Fruit fly (Drosophila melanogaster) whole organism, embryonic: ENCODE measurements around the gene CG16959.
A peak's percentile ranks its signal among the peaks of the same experiment; 100 is the strongest.

Experiments
- CG11504 ChIP-seq: fragments of 200-800 bp; sonication (Bioruptor generic); optimal IDR thresholded peaks from 3 replicates; lab custom pipeline; 2019; ENCODE audit warnings: missing biosample characterization, mild to moderate bottlenecking, missing genetic modification characterization, moderate library complexity
- CG12219 ChIP-seq: fragments of 200-800 bp; sonication (Bioruptor generic); optimal IDR thresholded peaks from 3 replicates; lab custom pipeline; 2018; ENCODE audit warnings: missing biosample characterization, mild to moderate bottlenecking, missing genetic modification characterization
- CG13624 ChIP-seq: fragments of 200-800 bp; sonication (Bioruptor generic); optimal IDR thresholded peaks from 2 replicates; lab custom pipeline; 2016; ENCODE audit warnings: missing biosample characterization, missing genetic modification characterization
- CG14860 ChIP-seq: fragments of 200-800 bp; sonication (Bioruptor generic); IDR thresholded peaks from 3 replicates; pipeline ENCODE4 v1.3.6; 2022; ENCODE audit warnings: missing biosample characterization, missing genetic modification characterization; ENCODE audit not compliant: partially characterized antibody
- CG15073 ChIP-seq: fragments of 200-800 bp; sonication (Bioruptor generic); optimal IDR thresholded peaks from 2 replicates; lab custom pipeline; 2016; ENCODE audit warnings: missing biosample characterization, missing genetic modification characterization
- CG2199 ChIP-seq: fragments of 200-800 bp; sonication (Bioruptor generic); IDR thresholded peaks from 3 replicates; pipeline ENCODE4 v1.3.6; 2022; ENCODE audit warnings: missing biosample characterization, missing genetic modification characterization
- CG2678 ChIP-seq: fragments of 200-800 bp; sonication (Bioruptor generic); optimal IDR thresholded peaks from 3 replicates; lab custom pipeline; 2019; ENCODE audit warnings: missing biosample characterization, mild to moderate bottlenecking, missing genetic modification characterization, moderate library complexity
- CG2712 ChIP-seq: fragments of 200-800 bp; optimal IDR thresholded peaks from 3 replicates; lab custom pipeline; 2019; ENCODE audit warnings: missing biosample characterization, mild to moderate bottlenecking, missing genetic modification characterization, moderate library complexity
- CG3281 ChIP-seq: fragments of 200-800 bp; sonication (Bioruptor generic); optimal IDR thresholded peaks from 3 replicates; lab custom pipeline; 2017; ENCODE audit warnings: missing biosample characterization, mild to moderate bottlenecking, missing genetic modification characterization
- CG33557 ChIP-seq: fragments of 200-800 bp; sonication (Bioruptor generic); optimal IDR thresholded peaks from 2 replicates; lab custom pipeline; 2019; ENCODE audit warnings: missing biosample characterization, mild to moderate bottlenecking, missing genetic modification characterization, moderate library complexity
- CG3407 ChIP-seq: fragments of 200-800 bp; sonication (Bioruptor generic); optimal IDR thresholded peaks from 2 replicates; lab custom pipeline; 2018; ENCODE audit warnings: missing biosample characterization, mild to moderate bottlenecking, missing genetic modification characterization
- CG34224 ChIP-seq: fragments of 200-800 bp; sonication (Bioruptor generic); IDR thresholded peaks from 3 replicates; pipeline ENCODE4 v1.3.6; 2022; ENCODE audit warnings: missing biosample characterization, missing genetic modification characterization; ENCODE audit not compliant: partially characterized antibody
- CG4360 ChIP-seq: fragments of 200-800 bp; sonication (Bioruptor generic); IDR thresholded peaks from 2 replicates; pipeline ENCODE4 v1.3.6; 2022; ENCODE audit warnings: missing biosample characterization, missing genetic modification characterization
- CG6854 ChIP-seq: fragments of 200-800 bp; sonication (Bioruptor generic); optimal IDR thresholded peaks from 3 replicates; lab custom pipeline; 2017; ENCODE audit warnings: missing biosample characterization, mild to moderate bottlenecking, missing genetic modification characterization
- CG7372 ChIP-seq: fragments of 200-800 bp; sonication (Bioruptor generic); IDR thresholded peaks from 2 replicates; pipeline ENCODE4 v1.3.6; 2022; ENCODE audit warnings: missing biosample characterization, missing genetic modification characterization
- CG7786 ChIP-seq: fragments of 200-800 bp; sonication (Bioruptor generic); optimal IDR thresholded peaks from 2 replicates; lab custom pipeline; 2016; ENCODE audit warnings: missing biosample characterization, missing genetic modification characterization
- D19A ChIP-seq: fragments of 200-800 bp; optimal IDR thresholded peaks from 3 replicates; lab custom pipeline; 2019; ENCODE audit warnings: missing biosample characterization, mild to moderate bottlenecking, missing genetic modification characterization, moderate library complexity
- Dll ChIP-seq: fragments of 200-800 bp; sonication (Bioruptor generic); IDR thresholded peaks from 4 replicates; pipeline ENCODE4 v1.3.6; 2022; ENCODE audit warnings: missing biosample characterization, missing genetic modification characterization; ENCODE audit not compliant: partially characterized antibody
- Drgx ChIP-seq: fragments of 200-800 bp; sonication (Bioruptor generic); IDR thresholded peaks from 2 replicates; pipeline ENCODE4 v1.3.6; 2022; ENCODE audit warnings: missing biosample characterization, missing genetic modification characterization
- E2f1 ChIP-seq: fragments of 200-800 bp; sonication (Bioruptor generic); IDR thresholded peaks from 2 replicates; pipeline ENCODE4 v1.3.6; 2022; ENCODE audit warnings: missing biosample characterization, missing genetic modification characterization
- Fer3 ChIP-seq: fragments of 200-800 bp; sonication (Bioruptor generic); optimal IDR thresholded peaks from 2 replicates; lab custom pipeline; 2018; ENCODE audit warnings: missing biosample characterization, mild to moderate bottlenecking, missing genetic modification characterization, moderate library complexity
- HmgZ ChIP-seq: fragments of 200-800 bp; sonication (Bioruptor generic); optimal IDR thresholded peaks from 2 replicates; lab custom pipeline; 2018; ENCODE audit warnings: missing biosample characterization, mild to moderate bottlenecking, missing genetic modification characterization
- Med ChIP-seq: fragments of 200-800 bp; sonication (Bioruptor generic); peaks from one replicate; lab custom pipeline; 2016; ENCODE audit warnings: missing biosample characterization, missing genetic modification characterization, mild to moderate bottlenecking, inconsistent platforms, moderate library complexity
- Pdp1 ChIP-seq, 2 experiments: fragments of 200-800 bp; sonication (Bioruptor generic); optimal IDR thresholded peaks; 3 replicates each; lab custom pipeline; 2016; ENCODE audit warnings: missing biosample characterization in 2 of 2, missing genetic modification characterization in 2 of 2, mild to moderate bottlenecking in 1 of 2, moderate library complexity in 1 of 2
- Trl ChIP-seq, 3 experiments: fragments of >200 bp in 2 of 3; fragments of 200-800 bp in 1 of 3; sonication (Bioruptor generic) in 1 of 3; optimal IDR thresholded peaks; 2 replicates in 1 of 3; 3 replicates in 2 of 3; lab custom pipeline; 2016 to 2017; ENCODE audit warnings: missing biosample characterization in 1 of 3, missing genetic modification characterization in 1 of 3
- amos ChIP-seq: fragments of 200-800 bp; sonication (Bioruptor generic); IDR thresholded peaks from 2 replicates; pipeline ENCODE4 v1.3.6; 2022; ENCODE audit warnings: missing biosample characterization, missing genetic modification characterization; ENCODE audit not compliant: partially characterized antibody
- ara ChIP-seq: fragments of 200-800 bp; sonication (Bioruptor generic); IDR thresholded peaks from 2 replicates; pipeline ENCODE4 v1.3.6; 2022; ENCODE audit warnings: missing biosample characterization, missing genetic modification characterization
- bcd ChIP-seq: fragments of 200-800 bp; sonication (Bioruptor generic); optimal IDR thresholded peaks from 2 replicates; lab custom pipeline; 2017; ENCODE audit warnings: missing biosample characterization, mild to moderate bottlenecking, missing genetic modification characterization
- chinmo ChIP-seq: fragments of 200-800 bp; sonication (Bioruptor generic); IDR thresholded peaks from 4 replicates; pipeline ENCODE4 v1.3.6; 2022; ENCODE audit warnings: missing biosample characterization, missing genetic modification characterization; ENCODE audit not compliant: partially characterized antibody
- croc ChIP-seq: fragments of 200-800 bp; sonication (Bioruptor generic); conservative IDR thresholded peaks from 3 replicates; pipeline ENCODE4 v1.3.6; 2022; ENCODE audit warnings: missing biosample characterization, missing genetic modification characterization
- cwo ChIP-seq: fragments of 200-800 bp; sonication (Bioruptor generic); optimal IDR thresholded peaks from 3 replicates; lab custom pipeline; 2017; ENCODE audit warnings: missing biosample characterization, missing genetic modification characterization, mild to moderate bottlenecking, moderate library complexity, missing genetic modification reagents
- gce ChIP-seq: fragments of 200-800 bp; sonication (Bioruptor generic); IDR thresholded peaks from 3 replicates; pipeline ENCODE4 v1.3.6; 2022; ENCODE audit warnings: missing biosample characterization, missing genetic modification characterization
- grau ChIP-seq: fragments of 200-800 bp; optimal IDR thresholded peaks from 3 replicates; lab custom pipeline; 2019; ENCODE audit warnings: missing biosample characterization, mild to moderate bottlenecking, missing genetic modification characterization, moderate library complexity
- lab ChIP-seq: fragments of 200-800 bp; sonication (Bioruptor generic); optimal IDR thresholded peaks from 3 replicates; lab custom pipeline; 2017; ENCODE audit warnings: missing biosample characterization, missing genetic modification characterization, mild to moderate bottlenecking, moderate library complexity, missing genetic modification reagents
- lilli ChIP-seq: fragments of 200-800 bp; sonication (Bioruptor generic); optimal IDR thresholded peaks from 3 replicates; lab custom pipeline; 2016; ENCODE audit warnings: missing biosample characterization, missing genetic modification characterization
- lola ChIP-seq, 3 experiments: fragments of >200 bp in 2 of 3; fragments of 200-800 bp in 1 of 3; sonication (Bioruptor generic) in 1 of 3; optimal IDR thresholded peaks; 2 replicates each; lab custom pipeline; 2017 to 2019; ENCODE audit warnings: missing biosample characterization in 3 of 3, missing genetic modification characterization in 3 of 3, mild to moderate bottlenecking in 1 of 3, moderate library complexity in 1 of 3
- nerfin-1 ChIP-seq: fragments of 200-800 bp; sonication (Bioruptor generic); optimal IDR thresholded peaks from 3 replicates; lab custom pipeline; 2019; ENCODE audit warnings: missing biosample characterization, mild to moderate bottlenecking, missing genetic modification characterization, moderate library complexity
- pan ChIP-seq, 4 experiments: fragments of >200 bp in 3 of 4; fragments of 200-800 bp in 1 of 4; sonication (Bioruptor generic) in 1 of 4; optimal IDR thresholded peaks in 3 of 4; IDR thresholded peaks in 1 of 4; 2 replicates each; pipeline versions ENCODE4 v1.3.6 to Lab custom; 2017 to 2022; ENCODE audit warnings: missing biosample characterization in 2 of 4, missing genetic modification characterization in 2 of 4, mixed read lengths in 1 of 4
- phol ChIP-seq: fragments of 200-800 bp; sonication (Bioruptor generic); optimal IDR thresholded peaks from 3 replicates; lab custom pipeline; 2018; ENCODE audit warnings: missing biosample characterization, mild to moderate bottlenecking, missing genetic modification characterization, moderate library complexity
- row ChIP-seq: fragments of 200-800 bp; sonication (Bioruptor generic); IDR thresholded peaks from 3 replicates; pipeline ENCODE4 v1.3.6; 2022; ENCODE audit warnings: missing biosample characterization, missing genetic modification characterization
- sqz ChIP-seq: fragments of 200-800 bp; sonication (Bioruptor generic); optimal IDR thresholded peaks from 3 replicates; lab custom pipeline; 2018; ENCODE audit warnings: missing biosample characterization, mild to moderate bottlenecking, missing genetic modification characterization
- sug ChIP-seq: fragments of 200-800 bp; optimal IDR thresholded peaks from 2 replicates; lab custom pipeline; 2019; ENCODE audit warnings: missing biosample characterization, mild to moderate bottlenecking, missing genetic modification characterization, moderate library complexity
- toy ChIP-seq: fragments of 200-800 bp; sonication (Bioruptor generic); IDR thresholded peaks from 2 replicates; pipeline ENCODE4 v1.3.6; 2022; ENCODE audit warnings: missing biosample characterization, missing genetic modification characterization

Gene CG16959

dm6 chr3L:15093929-15094588 lies 31.1 kb downstream of the CG16959 start (continued):
- TF ChIP-seq row (GFP tag; lab: Robert Waterston, UW) (peak; percentile 45; the same call in 1 of the 3 replicates), cwo (GFP tag; lab: Kevin White, UChicago) (peak; percentile 3), CG12219 (GFP tag; lab: Kevin White, UChicago) (no peak), bcd (GFP tag; lab: Kevin White, UChicago) (no peak), D19A (peak; percentile 23), CG7372 (GFP tag; lab: Robert Waterston, UW) (no peak), chinmo (GFP tag; lab: Robert Waterston, UW) (0 out of 4 replicates have a peak, but pooled peaks have one; percentile 52), E2f1 (GFP tag; lab: Robert Waterston, UW) (no peak), sqz (GFP tag; lab: Kevin White, UChicago) (peak; percentile 56), CG3281 (GFP tag; lab: Kevin White, UChicago) (peak; percentile 2), Drgx (GFP tag; lab: Robert Waterston, UW) (peak; percentile 48), CG34224 (GFP tag; lab: Robert Waterston, UW) (no peak), phol (tag; lab: Kevin White, UChicago) (peak; percentile 5), sug (tag; lab: Kevin White, UChicago) (peak; percentile 6), CG2199 (GFP tag; lab: Robert Waterston, UW) (0 out of 3 replicates have a peak, but pooled peaks have one; percentile 63), CG11504 (tag; lab: Kevin White, UChicago) (peak; percentile 23), Med (GFP tag; lab: Kevin White, UChicago) (peak; percentile 84), amos (peak; percentile 8; the same call in 1 of the 2 replicates), CG13624 (GFP tag; lab: Kevin White, UChicago) (peak; percentile 9), grau (tag; lab: Kevin White, UChicago) (peak; percentile 93), lab (no peak), CG7786 (no peak), Dll (GFP tag; lab: Robert Waterston, UW) (peak; percentile 61; the same call in 2 of the 4 replicates), Pdp1 (GFP tag; optimal IDR thresholded peaks at IDR 0.05; lab: Kevin White, UChicago) (peak in 1 of 2 experiments; percentile 31), CG2712 (tag; lab: Kevin White, UChicago) (peak; percentile 19), HmgZ (tag; lab: Kevin White, UChicago) (peak; percentile 6), Trl (optimal IDR thresholded peaks at IDR 0.05; lab: Kevin White, UChicago) (peak; percentile 64 to 71), Trl (GFP tag; optimal IDR thresholded peaks at IDR 0.05; lab: Kevin White, UChicago) (no peak), Fer3 (peak; percentile 5), CG2678 (no peak), CG4360 (GFP tag; lab: Robert Waterston, UW) (peak; percentile 80), nerfin-1 (peak; percentile 18), CG3407 (GFP tag; lab: Kevin White, UChicago) (no peak), CG33557 (GFP tag; lab: Kevin White, UChicago) (no peak), lilli (GFP tag; lab: Kevin White, UChicago) (peak; percentile 21), toy (GFP tag; lab: Robert Waterston, UW) (no peak), pan (optimal IDR thresholded peaks at IDR 0.05; lab: Kevin White, UChicago) (no peak), pan (GFP tag; optimal IDR thresholded peaks at IDR 0.05 in 1 of 2, IDR thresholded peaks at IDR 0.05 in 1 of 2) (peak in 1 of 2 experiments; percentile 16), CG15073 (GFP tag; lab: Kevin White, UChicago) (no peak), gce (GFP tag; lab: Robert Waterston, UW) (no peak), lola (GFP tag; optimal IDR thresholded peaks at IDR 0.05; lab: Kevin White, UChicago) (no peak), CG6854 (GFP tag; lab: Kevin White, UChicago) (peak; percentile 15), CG14860 (GFP tag; lab: Robert Waterston, UW) (no peak), ara (no peak), croc (no peak)
